Fruit fly (Drosophila melanogaster) S2 (cell line): Measurements from ENCODE around the gene DIP-epsilon.

ENCODE experiments used
- CG8478 ChIP-seq: fragments of >200 bp; optimal IDR thresholded peaks from 2 replicates; lab custom pipeline; 2018
- CTCF ChIP-seq, 2 experiments: fragments of >200 bp; optimal IDR thresholded peaks; 2 replicates each; lab custom pipeline; 2018

dm6 chr2L:6379197-6379596 is 31.9 kb downstream of the DIP-epsilon start:
- TF ChIP-seq CG8478 (lab: Kevin White, UChicago) = no peak
- no peak for TF ChIP-seq CTCF (optimal IDR thresholded peaks at IDR 0.05; lab: Kevin White, UChicago)
